Fruit fly (Drosophila melanogaster): ENCODE measurements around the gene CG42724.
A peak's percentile ranks its signal among the peaks of the same experiment; 100 is the strongest.

The CG42724 gene

DNA sequence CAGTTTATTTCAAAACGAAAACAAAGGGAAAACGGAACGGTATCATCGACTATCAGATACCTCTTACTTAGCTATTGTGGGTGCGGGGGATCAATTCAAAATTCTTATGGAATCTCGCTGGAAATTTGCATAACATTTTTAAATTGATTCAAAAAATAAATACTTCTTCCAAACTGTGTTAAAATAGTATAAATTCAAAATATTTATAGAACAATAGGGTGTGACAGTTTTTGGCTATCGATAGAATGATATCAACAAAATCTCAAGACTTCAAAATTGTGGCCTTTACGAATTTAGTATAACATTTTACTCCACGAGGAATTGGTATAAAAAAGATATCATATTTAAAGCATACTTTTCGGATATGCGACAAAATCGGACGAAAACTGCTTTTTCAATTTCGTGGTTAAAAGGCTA lies 20.3 kb upstream of the CG42724 start (continued):
- TF ChIP-seq Oli (tag; optimal IDR thresholded peaks at IDR 0.05) (no peak), gsb-n (tag; optimal IDR thresholded peaks at IDR 0.05) (no peak), CG11696 (GFP tag; IDR thresholded peaks at IDR 0.05) (no peak), Sox102F (GFP tag; optimal IDR thresholded peaks at IDR 0.05) (no peak), unc-4 (GFP tag; IDR thresholded peaks at IDR 0.05; ENCODE audit: partially characterized antibody) (peak; percentile 51), CG6272 (GFP tag; IDR thresholded peaks at IDR 0.05) (no peak), Opbp (GFP tag; IDR thresholded peaks at IDR 0.05; ENCODE audit: partially characterized antibody) (peak; percentile 48; the same call in 1 of the 3 replicates), Bgb (GFP tag; IDR thresholded peaks at IDR 0.05; ENCODE audit: partially characterized antibody) (peak; percentile 61), tna (GFP tag; IDR thresholded peaks at IDR 0.05; ENCODE audit: partially characterized antibody) (peak; percentile 92), Ets97D (GFP tag; optimal IDR thresholded peaks at IDR 0.05) (no peak), CG1792 (GFP tag; optimal IDR thresholded peaks at IDR 0.05) (no peak), ab (GFP tag; optimal IDR thresholded peaks at IDR 0.05) (no peak), CG10462 (GFP tag; optimal IDR thresholded peaks at IDR 0.05) (no peak), CG1602 (GFP tag; optimal IDR thresholded peaks at IDR 0.05) (no peak), eyg (GFP tag; optimal IDR thresholded peaks at IDR 0.05) (no peak), CG10366 (GFP tag; IDR thresholded peaks at IDR 0.05) (no peak), exex (tag; optimal IDR thresholded peaks at IDR 0.05) (no peak), Drgx (GFP tag; IDR thresholded peaks at IDR 0.05) (no peak), ftz-f1 (GFP tag; optimal IDR thresholded peaks at IDR 0.05) (no peak), CG33213 (GFP tag; optimal IDR thresholded peaks at IDR 0.05) (no peak), Lhr (GFP tag; optimal IDR thresholded peaks at IDR 0.05) (no peak), Rx (GFP tag; IDR thresholded peaks at IDR 0.05) (no peak), org-1 (GFP tag; optimal IDR thresholded peaks at IDR 0.05) (no peak), pnt (GFP tag; optimal IDR thresholded peaks at IDR 0.05) (no peak), CG12744 (GFP tag; optimal IDR thresholded peaks at IDR 0.05) (no peak), Usf (GFP tag; optimal IDR thresholded peaks at IDR 0.05) (no peak), Kr (GFP tag; optimal IDR thresholded peaks at IDR 0.05) (no peak), CG11085 (GFP tag; IDR thresholded peaks at IDR 0.05) (no peak), Dek (tag; optimal IDR thresholded peaks at IDR 0.05) (no peak), Dbx (GFP tag; IDR thresholded peaks at IDR 0.05) (no peak), Atf-2 (GFP tag; optimal IDR thresholded peaks at IDR 0.05) (no peak), sc (optimal IDR thresholded peaks at IDR 0.05) (no peak), sc (GFP tag; optimal IDR thresholded peaks at IDR 0.05) (no peak), Hr3 (GFP tag; optimal IDR thresholded peaks at IDR 0.05) (no peak), Doc2 (GFP tag; IDR thresholded peaks at IDR 0.05) (no peak), CG31388 (GFP tag; optimal IDR thresholded peaks at IDR 0.05) (no peak), Dll (GFP tag; IDR thresholded peaks at IDR 0.05; ENCODE audit: partially characterized antibody) (peak; percentile 70), h (optimal IDR thresholded peaks at IDR 0.05) (no peak), CG14860 (GFP tag; IDR thresholded peaks at IDR 0.05; ENCODE audit: partially characterized antibody) (peak; percentile 92), CG17829 (tag; optimal IDR thresholded peaks at IDR 0.05) (no peak), cato (GFP tag; optimal IDR thresholded peaks at IDR 0.05; ENCODE audit: borderline replicate concordance) (no peak), inv (GFP tag; IDR thresholded peaks at IDR 0.05; ENCODE audit: partially characterized antibody) (peak; percentile 53; the same call in 1 of the 2 replicates), schlank (tag; optimal IDR thresholded peaks at IDR 0.05) (no peak), CG18764 (GFP tag; optimal IDR thresholded peaks at IDR 0.05) (no peak), TFAM (GFP tag; optimal IDR thresholded peaks at IDR 0.05) (no peak), lilli (GFP tag; optimal IDR thresholded peaks at IDR 0.05) (no peak), Spps (tag; optimal IDR thresholded peaks at IDR 0.05) (no peak), bowl (GFP tag; IDR thresholded peaks at IDR 0.05) (no peak), hb (GFP tag; IDR thresholded peaks at IDR 0.05; ENCODE audit: partially characterized antibody) (peak; percentile 83), CkIIα-i1 (GFP tag; IDR thresholded peaks at IDR 0.05) (no peak), dysf (GFP tag; IDR thresholded peaks at IDR 0.05) (no peak), CG2889 (GFP tag; IDR thresholded peaks at IDR 0.05) (no peak)
